Fruit fly (Drosophila melanogaster): ENCODE results near the gene Or24a.
A peak's percentile ranks its signal among the peaks of the same experiment; 100 is the strongest.

The Or24a gene

dm6 chr2L:4146317-4146716 is 19.6 kb downstream of the Or24a start (continued):
- TF ChIP-seq Kr (GFP tag; optimal IDR thresholded peaks at IDR 0.05) = no peak
- peak; percentile 10 for TF ChIP-seq unpg (GFP tag; optimal IDR thresholded peaks at IDR 0.05)
- TF ChIP-seq sim (GFP tag; IDR thresholded peaks at IDR 0.05) = no peak
- no peak for TF ChIP-seq Poxn (GFP tag; IDR thresholded peaks at IDR 0.05)
- no peak for TF ChIP-seq Lim3 (GFP tag; IDR thresholded peaks at IDR 0.05)
- TF ChIP-seq HHEX (GFP tag; optimal IDR thresholded peaks at IDR 0.05) = no peak
- no peak for TF ChIP-seq CG11695 (GFP tag; IDR thresholded peaks at IDR 0.05)
- no peak for TF ChIP-seq CG8944 (GFP tag; optimal IDR thresholded peaks at IDR 0.05)
- TF ChIP-seq CG3726 (GFP tag; IDR thresholded peaks at IDR 0.05) = no peak
- TF ChIP-seq CG13424 (tag; optimal IDR thresholded peaks at IDR 0.05) = peak; percentile 35
- TF ChIP-seq CG7928 (GFP tag; optimal IDR thresholded peaks at IDR 0.05) = no peak
- TF ChIP-seq Usf (GFP tag; optimal IDR thresholded peaks at IDR 0.05) = no peak
- TF ChIP-seq Eip74EF (GFP tag; optimal IDR thresholded peaks at IDR 0.05) = no peak
- TF ChIP-seq ro (GFP tag; IDR thresholded peaks at IDR 0.05) = no peak
- peak; percentile 26 for TF ChIP-seq CG7556 (GFP tag; optimal IDR thresholded peaks at IDR 0.05)
- no peak for TF ChIP-seq CG8924 (tag; optimal IDR thresholded peaks at IDR 0.05)
- peak; percentile 12 for TF ChIP-seq caup (GFP tag; optimal IDR thresholded peaks at IDR 0.05; ENCODE audit: severe bottlenecking)
- TF ChIP-seq CG9215 (GFP tag; IDR thresholded peaks at IDR 0.05) = no peak
- no peak for TF ChIP-seq Hr39 (optimal IDR thresholded peaks at IDR 0.05)
- TF ChIP-seq Sox102F (GFP tag; optimal IDR thresholded peaks at IDR 0.05) = peak; percentile 33
- no peak for TF ChIP-seq ab (GFP tag; optimal IDR thresholded peaks at IDR 0.05)
- TF ChIP-seq dysf (GFP tag; IDR thresholded peaks at IDR 0.05) = no peak
- peak; percentile 74 for TF ChIP-seq sens (GFP tag)
- TF ChIP-seq vvl (GFP tag; IDR thresholded peaks at IDR 0.05) = 0 out of 2 replicates have a peak, but pooled peaks have one; percentile 17
- no peak for TF ChIP-seq Asciz (GFP tag; optimal IDR thresholded peaks at IDR 0.05)
- no peak for TF ChIP-seq unc-4 (GFP tag; IDR thresholded peaks at IDR 0.05; ENCODE audit: partially characterized antibody)
- no peak for TF ChIP-seq Mrtf (GFP tag; IDR thresholded peaks at IDR 0.05)
- peak; percentile 27 for TF ChIP-seq CG7839 (tag; optimal IDR thresholded peaks at IDR 0.05)
- no peak for TF ChIP-seq GATAe (GFP tag; conservative IDR thresholded peaks at IDR 0.05)
- TF ChIP-seq CG14667 (GFP tag; IDR thresholded peaks at IDR 0.05) = no peak
- no peak for TF ChIP-seq en (GFP tag; optimal IDR thresholded peaks at IDR 0.05)
- TF ChIP-seq pum (GFP tag; optimal IDR thresholded peaks at IDR 0.05) = no peak
- TF ChIP-seq her (GFP tag; optimal IDR thresholded peaks at IDR 0.05) = no peak
- no peak for TF ChIP-seq Six4 (GFP tag; optimal IDR thresholded peaks at IDR 0.05)
- peak; percentile 49 for TF ChIP-seq lab (GFP tag; optimal IDR thresholded peaks at IDR 0.05)
- no peak for TF ChIP-seq Hmx (GFP tag; optimal IDR thresholded peaks at IDR 0.05)
- no peak for TF ChIP-seq klu (GFP tag; IDR thresholded peaks at IDR 0.05)
- TF ChIP-seq CG13894 (tag; optimal IDR thresholded peaks at IDR 0.05) = peak; percentile 1
- TF ChIP-seq CG6689 (GFP tag; IDR thresholded peaks at IDR 0.05) = 0 out of 2 replicates have a peak, but pooled peaks have one; percentile 21
- TF ChIP-seq Nf-YA (GFP tag; IDR thresholded peaks at IDR 0.05) = no peak
- TF ChIP-seq sna (GFP tag; IDR thresholded peaks at IDR 0.05; ENCODE audit: partially characterized antibody) = no peak
- no peak for TF ChIP-seq CG10366 (GFP tag; IDR thresholded peaks at IDR 0.05)
- no peak for TF ChIP-seq CG6272 (GFP tag; IDR thresholded peaks at IDR 0.05)
- no peak for TF ChIP-seq CG4730 (GFP tag; IDR thresholded peaks at IDR 0.05)
- TF ChIP-seq CG5180 (GFP tag; optimal IDR thresholded peaks at IDR 0.05) = no peak
- TF ChIP-seq CG18599 (GFP tag; optimal IDR thresholded peaks at IDR 0.05) = peak; percentile 67
- TF ChIP-seq CkIIα-i1 (GFP tag; IDR thresholded peaks at IDR 0.05) = no peak
- no peak for TF ChIP-seq BEAF-32 (GFP tag; optimal IDR thresholded peaks at IDR 0.05)
- no peak for TF ChIP-seq CG15601 (tag; optimal IDR thresholded peaks at IDR 0.05)
- no peak for TF ChIP-seq ase (GFP tag; IDR thresholded peaks at IDR 0.05)
- TF ChIP-seq CG2129 (GFP tag; IDR thresholded peaks at IDR 0.05; ENCODE audit: partially characterized antibody) = no peak
- no peak for TF ChIP-seq dan (GFP tag; IDR thresholded peaks at IDR 0.05)
